Fruit fly (Drosophila melanogaster) whole organism, wandering third instar larva: ENCODE measurements around the gene CG31077.
A peak's percentile ranks its signal among the peaks of the same experiment; 100 is the strongest.

Source experiments
- Abd-B ChIP-seq: fragments of >200 bp; optimal IDR thresholded peaks from 2 replicates; lab custom pipeline; 2017; ENCODE audit warnings: missing biosample characterization, missing genetic modification characterization
- CG9705 ChIP-seq: fragments of 200-800 bp; sonication (Bioruptor generic); optimal IDR thresholded peaks from 2 replicates; lab custom pipeline; 2018; ENCODE audit warnings: missing biosample characterization, mild to moderate bottlenecking, missing genetic modification characterization
- Dfd ChIP-seq: fragments of >200 bp; optimal IDR thresholded peaks from 2 replicates; lab custom pipeline; 2017; ENCODE audit warnings: missing biosample characterization, missing genetic modification characterization
- Dif ChIP-seq: fragments of 200-275, 200-300 bp; sonication (Bioruptor generic); optimal IDR thresholded peaks from 2 replicates; lab custom pipeline; 2018; ENCODE audit warnings: missing biosample characterization, missing genetic modification characterization; ENCODE audit not compliant: partially characterized antibody
- GATAd ChIP-seq: sonication (Bioruptor generic); optimal IDR thresholded peaks from 2 replicates; lab custom pipeline; 2016; ENCODE audit warnings: missing biosample characterization, missing genetic modification characterization
- HLH106 ChIP-seq: fragments of 200-800 bp; optimal IDR thresholded peaks from 3 replicates; lab custom pipeline; 2019; ENCODE audit warnings: missing biosample characterization, mild to moderate bottlenecking, missing genetic modification characterization, moderate library complexity
- Hnf4 ChIP-seq: fragments of 200-800 bp; sonication (Bioruptor generic); optimal IDR thresholded peaks from 2 replicates; lab custom pipeline; 2016; ENCODE audit warnings: missing biosample characterization, mild to moderate bottlenecking, missing genetic modification characterization
- Hr78 ChIP-seq: fragments of >200 bp; optimal IDR thresholded peaks from 2 replicates; lab custom pipeline; 2017; ENCODE audit warnings: missing biosample characterization, missing genetic modification characterization
- Hr83 ChIP-seq: fragments of 200-300 bp; sonication (Bioruptor generic); optimal IDR thresholded peaks from 2 replicates; lab custom pipeline; 2016; ENCODE audit warnings: missing biosample characterization, mild to moderate bottlenecking, missing genetic modification characterization, moderate library complexity; ENCODE audit not compliant: poor library complexity, severe bottlenecking
- Mio ChIP-seq: sonication (Bioruptor generic); optimal IDR thresholded peaks from 2 replicates; lab custom pipeline; 2016; ENCODE audit warnings: missing biosample characterization, missing genetic modification characterization
- OdsH ChIP-seq: fragments of 200-800 bp; sonication (Bioruptor generic); optimal IDR thresholded peaks from 2 replicates; lab custom pipeline; 2016; ENCODE audit warnings: missing biosample characterization, mild to moderate bottlenecking, missing genetic modification characterization
- Rel ChIP-seq, 2 experiments: fragments of 200-800 bp; sonication (Bioruptor generic) in 1 of 2; optimal IDR thresholded peaks; 2 replicates in 1 of 2; 3 replicates in 1 of 2; lab custom pipeline; 2016 to 2019; ENCODE audit warnings: mild to moderate bottlenecking in 2 of 2, missing biosample characterization in 2 of 2, missing genetic modification characterization in 2 of 2, moderate library complexity in 1 of 2
- Sp1 ChIP-seq: fragments of 200-800 bp; sonication (Bioruptor generic); optimal IDR thresholded peaks from 3 replicates; lab custom pipeline; 2019; ENCODE audit warnings: missing biosample characterization, mild to moderate bottlenecking, missing genetic modification characterization, moderate library complexity
- brk ChIP-seq: fragments of 200-800 bp; sonication (Bioruptor generic); optimal IDR thresholded peaks from 2 replicates; lab custom pipeline; 2016; ENCODE audit warnings: missing biosample characterization, mild to moderate bottlenecking, missing genetic modification characterization
- dl ChIP-seq, 2 experiments: fragments of 175-275, 200-275 bp in 1 of 2; fragments of 200-275 bp in 1 of 2; sonication (Bioruptor generic); optimal IDR thresholded peaks; lab custom pipeline; 2018; ENCODE audit warnings: mild to moderate bottlenecking in 2 of 2, missing biosample characterization in 2 of 2, missing genetic modification characterization in 2 of 2, moderate library complexity in 2 of 2; ENCODE audit not compliant: partially characterized antibody in 2 of 2, insufficient read depth in 1 of 2
- dsf ChIP-seq: sonication (Bioruptor generic); optimal IDR thresholded peaks from 2 replicates; lab custom pipeline; 2016; ENCODE audit warnings: missing biosample characterization, missing genetic modification characterization, borderline replicate concordance
- ey ChIP-seq: fragments of 200-800 bp; sonication (Bioruptor generic); optimal IDR thresholded peaks from 2 replicates; lab custom pipeline; 2016; ENCODE audit warnings: missing biosample characterization, missing genetic modification characterization
- foxo ChIP-seq, 2 experiments: fragments of 200-800 bp; sonication (Bioruptor generic); optimal IDR thresholded peaks; 2 replicates in 1 of 2; 3 replicates in 1 of 2; lab custom pipeline; 2016 to 2017; ENCODE audit warnings: missing biosample characterization in 2 of 2, missing genetic modification characterization in 2 of 2
- fru ChIP-seq: fragments of 200-800 bp; sonication (Bioruptor generic); optimal IDR thresholded peaks from 3 replicates; lab custom pipeline; 2016; ENCODE audit warnings: missing biosample characterization, mild to moderate bottlenecking, missing genetic modification characterization
- h ChIP-seq: fragments of 200-800 bp; sonication (Bioruptor generic); optimal IDR thresholded peaks from 3 replicates; lab custom pipeline; 2016; ENCODE audit warnings: missing biosample characterization, mild to moderate bottlenecking, missing genetic modification characterization
- jim ChIP-seq: fragments of 175-275, 200-325 bp; sonication (Bioruptor generic); optimal IDR thresholded peaks from 2 replicates; lab custom pipeline; 2016; ENCODE audit warnings: missing biosample characterization, mild to moderate bottlenecking, missing genetic modification characterization
- lola ChIP-seq: fragments of >200 bp; optimal IDR thresholded peaks from 2 replicates; lab custom pipeline; 2017; ENCODE audit warnings: missing biosample characterization, missing genetic modification characterization
- pan ChIP-seq: fragments of >200 bp; optimal IDR thresholded peaks from 2 replicates; lab custom pipeline; 2017
- psq ChIP-seq: fragments of 200-800 bp; sonication (Bioruptor generic); optimal IDR thresholded peaks from 3 replicates; lab custom pipeline; 2017; ENCODE audit warnings: missing biosample characterization, mild to moderate bottlenecking, missing genetic modification characterization, moderate library complexity
- rgr ChIP-seq: fragments of 200-800 bp; sonication (Bioruptor generic); optimal IDR thresholded peaks from 3 replicates; lab custom pipeline; 2016; ENCODE audit warnings: missing biosample characterization, mild to moderate bottlenecking, missing genetic modification characterization
- sv ChIP-seq: fragments of 200-800 bp; sonication (Bioruptor generic); optimal IDR thresholded peaks from 3 replicates; lab custom pipeline; 2016; ENCODE audit warnings: missing biosample characterization, missing genetic modification characterization
- tai ChIP-seq: sonication (Bioruptor generic); optimal IDR thresholded peaks from 2 replicates; lab custom pipeline; 2016; ENCODE audit warnings: missing biosample characterization, missing genetic modification characterization
- usp ChIP-seq: fragments of >200 bp; optimal IDR thresholded peaks from 2 replicates; lab custom pipeline; 2017; ENCODE audit warnings: missing biosample characterization, missing genetic modification characterization
- woc ChIP-seq: sonication (Bioruptor generic); optimal IDR thresholded peaks from 2 replicates; lab custom pipeline; 2016; ENCODE audit warnings: missing biosample characterization, mild to moderate bottlenecking, missing genetic modification characterization

Gene CG31077

dm6 chr3R:26967587-26968312 lies 31.8 kb upstream of the CG31077 start:
- peak; percentile 46 for TF ChIP-seq HLH106 (tag; lab: Kevin White, UChicago)
- TF ChIP-seq woc (GFP tag; lab: Kevin White, UChicago): peak; percentile 32
- peak; percentile 57 for TF ChIP-seq Sp1 (GFP tag; lab: Kevin White, UChicago)
- peak in 1 of 2 experiments; percentile 61 for TF ChIP-seq foxo (GFP tag; optimal IDR thresholded peaks at IDR 0.05; lab: Kevin White, UChicago)
- TF ChIP-seq dl (GFP tag; optimal IDR thresholded peaks at IDR 0.05; lab: Kevin White, UChicago; ENCODE audit: insufficient read depth in 1 of 2, partially characterized antibody in 2 of 2): no peak
- no peak for TF ChIP-seq Dif (GFP tag; lab: Kevin White, UChicago)
- peak; percentile 63 for TF ChIP-seq psq
- no peak for TF ChIP-seq Abd-B (GFP tag; lab: Kevin White, UChicago)
- peak; percentile 1 for TF ChIP-seq Hnf4
- TF ChIP-seq rgr: peak; percentile 35
- TF ChIP-seq OdsH (GFP tag; lab: Kevin White, UChicago): peak; percentile 49

dm6 chr3R:26968313-26968605 lies 31.3 kb upstream of the CG31077 start:
- TF ChIP-seq OdsH (GFP tag; lab: Kevin White, UChicago) (no peak), rgr (peak; percentile 16), foxo (GFP tag; optimal IDR thresholded peaks at IDR 0.05; lab: Kevin White, UChicago) (peak in 1 of 2 experiments; percentile 35), HLH106 (tag; lab: Kevin White, UChicago) (no peak), brk (no peak), psq (peak; percentile 45), woc (GFP tag; lab: Kevin White, UChicago) (no peak)

dm6 chr3R:26968823-26969638 lies 30.5 kb upstream of the CG31077 start:
- TF ChIP-seq woc (GFP tag; lab: Kevin White, UChicago): peak; percentile 6
- no peak for TF ChIP-seq Rel (GFP tag; optimal IDR thresholded peaks at IDR 0.05; lab: Kevin White, UChicago)
- peak; percentile 83 for TF ChIP-seq Rel (tag; optimal IDR thresholded peaks at IDR 0.05; lab: Kevin White, UChicago)
- no peak for TF ChIP-seq lola (GFP tag; lab: Kevin White, UChicago)
- TF ChIP-seq rgr: peak; percentile 10
- peak; percentile 26 for TF ChIP-seq Dif (GFP tag; lab: Kevin White, UChicago)
- no peak for TF ChIP-seq h
- TF ChIP-seq Dfd (GFP tag; lab: Kevin White, UChicago): no peak
- TF ChIP-seq Abd-B (GFP tag; lab: Kevin White, UChicago): no peak
- peak; percentile 84 for TF ChIP-seq psq

DNA sequence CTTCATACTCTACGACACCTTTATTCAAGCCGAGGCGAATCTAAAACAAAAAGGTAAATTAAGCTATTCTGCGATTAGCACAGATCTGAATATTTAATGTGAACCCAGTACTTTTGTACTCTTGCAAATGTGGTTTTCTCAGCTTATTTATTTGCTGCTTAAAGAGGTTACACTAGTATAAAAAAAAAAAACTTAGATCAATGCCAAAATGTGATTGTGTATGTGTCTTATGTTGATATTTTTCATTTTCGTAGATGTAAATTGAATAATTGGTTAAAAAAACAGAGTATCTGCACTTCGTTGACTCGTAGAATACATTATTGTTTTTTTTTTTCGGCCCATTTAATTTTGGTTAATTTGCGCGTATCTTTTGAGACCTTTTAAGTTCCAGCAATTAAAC lies 29.8 kb upstream of the CG31077 start:
- no peak for TF ChIP-seq h
- TF ChIP-seq jim: no peak
- no peak for TF ChIP-seq GATAd (GFP tag; lab: Kevin White, UChicago)
- no peak for TF ChIP-seq ey (GFP tag; lab: Kevin White, UChicago)
- TF ChIP-seq sv (GFP tag; lab: Kevin White, UChicago): no peak
- no peak for TF ChIP-seq Hr78
- no peak for TF ChIP-seq pan (lab: Kevin White, UChicago)
- TF ChIP-seq fru (GFP tag; lab: Kevin White, UChicago): no peak
- TF ChIP-seq Mio (GFP tag; lab: Kevin White, UChicago): no peak
- no peak for TF ChIP-seq Dif (GFP tag; lab: Kevin White, UChicago)
- TF ChIP-seq Hr83 (GFP tag; lab: Kevin White, UChicago): no peak
- no peak for TF ChIP-seq brk
- TF ChIP-seq foxo (GFP tag; optimal IDR thresholded peaks at IDR 0.05; lab: Kevin White, UChicago): no peak
- no peak for TF ChIP-seq rgr
- TF ChIP-seq usp (GFP tag; lab: Kevin White, UChicago): no peak
- no peak for TF ChIP-seq OdsH (GFP tag; lab: Kevin White, UChicago)
- no peak for TF ChIP-seq tai
- TF ChIP-seq, all 38 proteins: peak for 0

- TF ChIP-seq woc (GFP tag; lab: Kevin White, UChicago) (no peak), dsf (GFP tag; lab: Kevin White, UChicago) (no peak), tai (no peak), Rel (GFP tag; optimal IDR thresholded peaks at IDR 0.05; lab: Kevin White, UChicago) (no peak), Rel (tag; optimal IDR thresholded peaks at IDR 0.05; lab: Kevin White, UChicago) (no peak), CG9705 (GFP tag; lab: Kevin White, UChicago) (no peak), Abd-B (GFP tag; lab: Kevin White, UChicago) (no peak), psq (no peak), rgr (no peak), usp (GFP tag; lab: Kevin White, UChicago) (no peak)
- TF ChIP-seq, all 38 proteins: peak for 0
Observed at dm6 chr3R:26978241-26978640, 21.3 kb upstream of the CG31077 start, which contains the start of the genes CG14253 and CG46313. Gene CG14253 (plus strand): TSS chr3R:26978541. Gene CG46313 (plus strand): TSS chr3R:26978541.
